Worm (Caenorhabditis elegans) whole organism, L3 larva: ENCODE data around the gene nhr-205.

Source experiments
- R02D3.7 ChIP-seq: fragments of 150-350 bp; optimal IDR thresholded peaks from 2 replicates; lab custom pipeline; 2014; ENCODE audit warnings: missing biosample characterization, missing genetic modification characterization
- ama-1 ChIP-seq: fragments of 150-350 bp; optimal IDR thresholded peaks from 2 replicates; lab custom pipeline; 2018
- ceh-16 ChIP-seq: sonication (generic microtip); optimal IDR thresholded peaks from 2 replicates; lab custom pipeline; 2017; ENCODE audit warnings: missing biosample characterization, missing genetic modification characterization
- ceh-28 ChIP-seq: fragments of 150-350 bp; optimal IDR thresholded peaks from 2 replicates; lab custom pipeline; 2014; ENCODE audit warnings: missing biosample characterization, missing genetic modification reagents, missing genetic modification characterization
- ceh-9 ChIP-seq: sonication (generic microtip); optimal IDR thresholded peaks from 2 replicates; lab custom pipeline; 2018; ENCODE audit warnings: missing biosample characterization, missing genetic modification characterization
- egl-27 ChIP-seq: sonication (generic microtip); optimal IDR thresholded peaks from 4 replicates; lab custom pipeline; 2017; ENCODE audit warnings: missing biosample characterization, missing genetic modification reagents, missing genetic modification characterization
- egl-5 ChIP-seq: fragments of 150-350 bp; optimal IDR thresholded peaks from 2 replicates; lab custom pipeline; 2017; ENCODE audit warnings: missing biosample characterization, missing genetic modification reagents, missing genetic modification characterization, inconsistent platforms
- elt-1 ChIP-seq: fragments of 150-350 bp; optimal IDR thresholded peaks from 2 replicates; lab custom pipeline; 2014; ENCODE audit warnings: missing biosample characterization, missing genetic modification characterization
- elt-2 ChIP-seq: sonication (generic microtip); optimal IDR thresholded peaks from 2 replicates; lab custom pipeline; 2016; ENCODE audit warnings: missing genetic modification reagents, mild to moderate bottlenecking, missing genetic modification characterization, missing compliant biosample characterization
- elt-3 ChIP-seq, 3 experiments: fragments of 150-350 bp in 1 of 3; sonication (generic microtip) in 2 of 3; optimal IDR thresholded peaks; 2 replicates in 2 of 3; 4 replicates in 1 of 3; lab custom pipeline; 2014 to 2017; ENCODE audit warnings: missing biosample characterization in 3 of 3, missing genetic modification characterization in 3 of 3
- fkh-2 ChIP-seq: fragments of 150-350 bp; optimal IDR thresholded peaks from 2 replicates; lab custom pipeline; 2014; ENCODE audit warnings: missing biosample characterization, missing genetic modification reagents, missing genetic modification characterization
- fos-1 ChIP-seq: fragments of 150-350 bp; optimal IDR thresholded peaks from 2 replicates; lab custom pipeline; 2014; ENCODE audit warnings: missing biosample characterization, missing genetic modification characterization
- hmg-11 ChIP-seq: sonication (generic microtip); optimal IDR thresholded peaks from 2 replicates; lab custom pipeline; 2016; ENCODE audit warnings: missing genetic modification characterization, missing compliant biosample characterization
- jun-1 ChIP-seq: fragments of 150-350 bp; optimal IDR thresholded peaks from 2 replicates; lab custom pipeline; 2014; ENCODE audit warnings: missing biosample characterization, missing genetic modification reagents, missing genetic modification characterization
- lin-15B ChIP-seq: fragments of 150-350 bp; optimal IDR thresholded peaks from 2 replicates; lab custom pipeline; 2014; ENCODE audit warnings: missing biosample characterization, missing genetic modification characterization
- mdl-1 ChIP-seq: fragments of 150-350 bp; optimal IDR thresholded peaks from 2 replicates; lab custom pipeline; 2014; ENCODE audit warnings: missing biosample characterization, missing genetic modification characterization
- mml-1 ChIP-seq: fragments of 150-350 bp; sonication (generic microtip); optimal IDR thresholded peaks from 3 replicates; lab custom pipeline; 2014; ENCODE audit warnings: missing biosample characterization, missing genetic modification characterization
- nfya-1 ChIP-seq: sonication (generic microtip); optimal IDR thresholded peaks from 2 replicates; lab custom pipeline; 2017; ENCODE audit warnings: missing genetic modification characterization, mild to moderate bottlenecking, missing compliant biosample characterization, antibody characterized with exemption, moderate library complexity; ENCODE audit not compliant: insufficient read depth
- nhr-11 ChIP-seq: fragments of 150-350 bp; optimal IDR thresholded peaks from 2 replicates; lab custom pipeline; 2014; ENCODE audit warnings: missing biosample characterization, missing genetic modification characterization
- nhr-23 ChIP-seq: fragments of 150-350 bp; optimal IDR thresholded peaks from 2 replicates; lab custom pipeline; 2014; ENCODE audit warnings: missing biosample characterization, missing genetic modification reagents, missing genetic modification characterization
- nhr-237 ChIP-seq: fragments of 150-350 bp; optimal IDR thresholded peaks from 2 replicates; lab custom pipeline; 2014; ENCODE audit warnings: missing biosample characterization, missing genetic modification characterization
- nhr-25 ChIP-seq: sonication (generic microtip); optimal IDR thresholded peaks from 2 replicates; lab custom pipeline; 2017; ENCODE audit warnings: missing biosample characterization, missing genetic modification characterization
- nhr-28 ChIP-seq: fragments of 150-350 bp; optimal IDR thresholded peaks from 2 replicates; lab custom pipeline; 2014; ENCODE audit warnings: missing biosample characterization, missing genetic modification characterization
- nhr-43 ChIP-seq: sonication (generic microtip); optimal IDR thresholded peaks from 2 replicates; lab custom pipeline; 2016; ENCODE audit warnings: mild to moderate bottlenecking, missing genetic modification characterization, missing compliant biosample characterization; ENCODE audit not compliant: poor library complexity, severe bottlenecking
- nhr-67 ChIP-seq: fragments of 150-350 bp; optimal IDR thresholded peaks from 2 replicates; lab custom pipeline; 2014; ENCODE audit warnings: missing biosample characterization, missing genetic modification characterization
- nhr-76 ChIP-seq: fragments of 150-350 bp; sonication (generic microtip); optimal IDR thresholded peaks from 5 replicates; lab custom pipeline; 2014; ENCODE audit warnings: missing biosample characterization, missing genetic modification characterization
- nhr-77 ChIP-seq: fragments of 150-350 bp; optimal IDR thresholded peaks from 2 replicates; lab custom pipeline; 2014; ENCODE audit warnings: missing biosample characterization, missing genetic modification characterization
- pha-4 ChIP-seq: fragments of 150-350 bp; optimal IDR thresholded peaks from 2 replicates; lab custom pipeline; 2014; ENCODE audit warnings: missing biosample characterization, missing genetic modification reagents, missing genetic modification characterization
- pqm-1 ChIP-seq: fragments of 150-350 bp; optimal IDR thresholded peaks from 2 replicates; lab custom pipeline; 2017; ENCODE audit warnings: missing biosample characterization, missing genetic modification characterization, inconsistent platforms
- sea-2 ChIP-seq: fragments of 150-350 bp; sonication (generic microtip); optimal IDR thresholded peaks from 4 replicates; lab custom pipeline; 2014; ENCODE audit warnings: missing biosample characterization, missing genetic modification reagents, missing genetic modification characterization
- skn-1 ChIP-seq: fragments of 150-350 bp; optimal IDR thresholded peaks from 2 replicates; lab custom pipeline; 2014; ENCODE audit warnings: missing biosample characterization, missing genetic modification characterization
- snpc-4 ChIP-seq: fragments of 150-350 bp; optimal IDR thresholded peaks from 2 replicates; lab custom pipeline; 2014; ENCODE audit warnings: missing biosample characterization, missing genetic modification characterization
- tbx-2 ChIP-seq: sonication (generic microtip); optimal IDR thresholded peaks from 2 replicates; lab custom pipeline; 2016; ENCODE audit warnings: mild to moderate bottlenecking, missing genetic modification characterization, missing compliant biosample characterization
- unc-39 ChIP-seq: sonication (generic microtip); optimal IDR thresholded peaks from 4 replicates; lab custom pipeline; 2017; ENCODE audit warnings: missing biosample characterization, missing genetic modification characterization
- ztf-11 ChIP-seq: fragments of 150-350 bp; optimal IDR thresholded peaks from 2 replicates; lab custom pipeline; 2014; ENCODE audit warnings: missing biosample characterization, missing genetic modification characterization
- ztf-4 ChIP-seq: fragments of 150-350 bp; optimal IDR thresholded peaks from 2 replicates; lab custom pipeline; 2014; ENCODE audit warnings: missing biosample characterization, missing genetic modification characterization

The nhr-205 gene

DNA sequence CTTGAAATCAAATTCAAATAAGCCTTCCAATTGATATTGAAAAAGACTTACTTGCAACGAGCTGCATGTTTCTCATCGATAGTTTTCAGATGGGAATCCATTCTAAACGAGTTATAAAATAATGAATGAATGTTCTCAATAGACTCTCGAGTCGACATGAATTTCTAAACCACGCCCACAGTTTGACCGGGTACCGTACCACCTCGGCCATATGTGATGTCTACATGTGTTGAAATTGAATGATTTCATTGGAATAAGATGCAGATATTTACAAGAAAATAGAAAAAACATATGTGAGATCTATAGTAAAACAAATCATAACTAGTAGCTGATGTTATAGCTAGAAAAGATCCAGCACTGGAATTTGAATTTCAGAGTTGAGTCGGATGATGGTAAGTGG lies 8.9 kb upstream of the nhr-205 start, which contains the start of gene R04B5.7:
Gene R04B5.7 (minus strand): TSS at position 101 of the 400 bp plus-strand sequence.
- TF ChIP-seq tbx-2 (no peak), pha-4 (no peak), elt-1 (tag; lab: Kevin White, UChicago) (no peak), ceh-28 (no peak), ztf-4 (tag; lab: Kevin White, UChicago) (no peak), nhr-237 (tag; lab: Kevin White, UChicago) (no peak), unc-39 (tag; lab: Kevin White, UChicago) (no peak), nhr-67 (tag; lab: Kevin White, UChicago) (no peak), egl-27 (no peak), elt-3 (tag; optimal IDR thresholded peaks at IDR 0.05; lab: Kevin White, UChicago) (no peak), R02D3.7 (no peak), nhr-28 (tag; lab: Kevin White, UChicago) (no peak), nhr-76 (no peak), pqm-1 (no peak), nhr-77 (tag; lab: Kevin White, UChicago) (no peak), elt-2 (tag; lab: Kevin White, UChicago) (no peak), mdl-1 (tag; lab: Kevin White, UChicago) (no peak), nhr-23 (tag; lab: Kevin White, UChicago) (no peak), mml-1 (tag; lab: Kevin White, UChicago) (no peak), fkh-2 (no peak)
- TF ChIP-seq, all 47 proteins: peak for 0

DNA sequence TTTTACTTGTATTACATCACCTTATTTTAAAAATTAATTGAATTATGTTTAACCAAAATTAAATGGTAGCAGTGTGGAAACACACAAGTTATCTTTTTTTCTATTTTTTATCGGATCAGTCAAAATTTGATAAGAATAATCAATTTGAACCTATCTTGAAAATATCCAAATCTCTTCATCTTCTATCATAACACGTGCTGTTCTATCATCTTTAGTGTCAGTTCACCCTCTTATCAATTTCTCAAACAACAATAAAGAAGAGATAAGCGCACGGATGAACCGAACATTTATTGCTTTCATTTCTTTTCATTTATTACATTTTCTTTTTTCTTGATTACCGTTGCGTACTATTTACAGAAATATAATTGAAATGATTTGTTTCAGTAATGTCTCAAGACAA lies 5.5 kb upstream of the nhr-205 start, which contains the start of gene R04B5.5:
Gene R04B5.5 (plus strand): TSS at position 378 of the 400 bp plus-strand sequence.
- TF ChIP-seq R02D3.7 (no peak), elt-3 (tag; optimal IDR thresholded peaks at IDR 0.05; lab: Kevin White, UChicago) (peak in 1 of 3 experiments; percentile 71), mdl-1 (tag; lab: Kevin White, UChicago) (peak; percentile 18), ceh-28 (peak; percentile 2), pqm-1 (peak; percentile 81), lin-15B (tag; lab: Kevin White, UChicago) (no peak), nhr-43 (peak; percentile 59), ztf-11 (tag; lab: Kevin White, UChicago) (no peak), jun-1 (tag; lab: Kevin White, UChicago) (peak; percentile 39), nhr-76 (peak; percentile 62), snpc-4 (tag; lab: Kevin White, UChicago) (no peak), elt-2 (tag; lab: Kevin White, UChicago) (peak; percentile 91), nhr-23 (tag; lab: Kevin White, UChicago) (peak; percentile 60), hmg-11 (tag; lab: Kevin White, UChicago) (no peak), ztf-4 (tag; lab: Kevin White, UChicago) (peak; percentile 61)

DNA sequence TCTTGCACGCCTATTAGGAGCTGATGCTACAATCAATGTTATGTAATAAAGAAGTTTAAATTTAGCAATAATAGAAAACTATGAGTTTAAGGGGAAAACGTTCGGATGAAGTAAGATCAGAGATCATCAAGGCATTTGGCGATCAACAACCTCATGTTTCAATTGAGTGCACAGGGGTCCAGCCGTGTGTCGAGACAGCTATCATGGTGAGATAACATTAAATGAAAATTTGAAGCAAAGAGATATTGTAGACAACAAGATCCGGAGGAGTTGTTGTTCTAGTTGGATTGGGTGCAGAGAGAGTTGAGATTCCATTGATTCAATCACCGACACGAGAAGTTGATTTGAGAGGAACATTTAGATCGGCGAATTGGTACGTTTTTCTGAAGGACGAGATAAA lies 4.6 kb upstream of the nhr-205 start:
- TF ChIP-seq nhr-76 (peak; percentile 35), nhr-25 (tag; lab: Kevin White, UChicago) (no peak)

DNA sequence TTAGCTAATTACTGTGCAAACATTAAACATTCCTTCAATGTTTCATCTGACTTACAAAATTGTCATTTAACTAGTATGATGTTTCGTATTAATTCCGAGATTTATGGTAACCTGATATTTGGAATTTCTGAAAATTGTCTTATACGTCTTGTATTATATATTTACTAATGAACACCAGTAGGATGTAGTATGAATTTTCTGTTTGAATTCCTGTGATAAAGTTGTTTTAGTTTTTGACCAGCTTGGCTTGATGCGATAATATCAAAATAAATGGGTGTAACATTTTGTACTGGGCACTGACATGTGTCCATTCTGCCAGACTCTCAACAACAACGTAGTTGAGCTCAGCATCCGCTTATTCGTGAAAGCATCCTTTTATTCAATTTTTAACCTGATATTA lies 3.3 kb upstream of the nhr-205 start, which contains the start of gene R04B5.6:
Gene R04B5.6 (plus strand): TSS at position 301 of the 400 bp plus-strand sequence.
- TF ChIP-seq unc-39 (tag; lab: Kevin White, UChicago) (no peak), fos-1 (tag; lab: Kevin White, UChicago) (no peak), sea-2 (no peak), nhr-25 (tag; lab: Kevin White, UChicago) (no peak), ceh-28 (no peak), elt-3 (tag; optimal IDR thresholded peaks at IDR 0.05; lab: Kevin White, UChicago) (no peak), nhr-76 (peak; percentile 63), ztf-4 (tag; lab: Kevin White, UChicago) (peak; percentile 18), snpc-4 (tag; lab: Kevin White, UChicago) (no peak), ama-1 (no peak)
- TF ChIP-seq, all 47 proteins: peak for 2

DNA sequence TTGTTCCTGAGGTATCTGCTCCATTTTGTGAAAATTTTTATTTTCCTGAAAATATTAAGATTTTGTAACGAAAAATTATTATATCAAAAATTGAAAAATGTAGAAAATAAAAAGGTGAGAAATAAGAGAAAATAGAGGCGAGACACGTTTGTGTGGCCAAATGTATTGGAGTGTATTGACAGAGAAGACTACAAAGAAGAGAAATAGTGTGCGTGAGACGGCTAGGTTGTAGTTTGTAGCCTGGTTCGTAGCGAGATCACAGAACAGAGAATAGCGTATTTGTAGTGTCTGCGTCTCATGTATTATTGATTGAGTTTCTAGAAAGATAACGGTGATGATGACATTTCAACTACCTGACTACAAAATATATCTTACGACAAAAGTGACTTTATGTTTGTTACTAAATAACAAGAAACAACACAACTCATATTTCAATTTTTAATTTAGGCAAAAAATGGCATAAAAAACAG lies 2.5 kb upstream of the nhr-205 start, which contains the start of gene nhr-12:
Gene nhr-12 (minus strand): TSS at position 51 of the 470 bp plus-strand sequence.
- no peak for TF ChIP-seq fos-1 (tag; lab: Kevin White, UChicago)
- peak; percentile 8 for TF ChIP-seq nhr-11 (tag; lab: Kevin White, UChicago)
- no peak for TF ChIP-seq nhr-77 (tag; lab: Kevin White, UChicago)
- TF ChIP-seq nfya-1, result peak; percentile 0
- no peak for TF ChIP-seq egl-5 (tag; lab: Kevin White, UChicago)
- TF ChIP-seq ztf-4 (tag; lab: Kevin White, UChicago), result no peak
- TF ChIP-seq ceh-28, result peak; percentile 28
- TF ChIP-seq pqm-1, result no peak
- no peak for TF ChIP-seq ceh-9
- TF ChIP-seq ceh-16 (tag; lab: Kevin White, UChicago), result no peak
- peak; percentile 2 for TF ChIP-seq skn-1
- TF ChIP-seq elt-2 (tag; lab: Kevin White, UChicago), result peak; percentile 45
